Worm (Caenorhabditis elegans) whole organism, early embryonic: Measurements from ENCODE around the gene crn-3.

Experiments
- aly-1 ChIP-seq: sonication (generic microtip); optimal IDR thresholded peaks from 2 replicates; lab custom pipeline; 2016; ENCODE audit warnings: missing genetic modification characterization, missing compliant biosample characterization
- hmg-4 ChIP-seq: fragments of 200-800 bp; sonication (Bioruptor generic); optimal IDR thresholded peaks from 2 replicates; lab custom pipeline; 2018; ENCODE audit warnings: mild to moderate bottlenecking, missing genetic modification characterization, missing compliant biosample characterization

ce11 chrII:10582318-10582717, 5.5 kb upstream of the crn-3 start, which contains the start of gene mrps-22:
- TF ChIP-seq hmg-4 (GFP tag; lab: Kevin White, UChicago) = no peak
- no peak for TF ChIP-seq aly-1
